Worm (Caenorhabditis elegans): ENCODE results near the gene tsp-20.

tsp-20 gene

ce11 chrX:12033937-12034336, at the start of gene tsp-20:
TSS of gene tsp-20 (minus strand) at chrX:12034037.
- no peak for TF ChIP-seq fax-1 (tag; optimal IDR thresholded peaks at IDR 0.05)
- TF ChIP-seq zip-5 (tag; optimal IDR thresholded peaks at IDR 0.05) = no peak
- no peak for TF ChIP-seq dmd-4 (tag; optimal IDR thresholded peaks at IDR 0.05; ENCODE audit: borderline replicate concordance)
- no peak for TF ChIP-seq odd-2 (tag; optimal IDR thresholded peaks at IDR 0.05)
- TF ChIP-seq ceh-30 (tag; optimal IDR thresholded peaks at IDR 0.05) = no peak
- TF ChIP-seq nhr-232 (tag; optimal IDR thresholded peaks at IDR 0.05) = no peak
- no peak for TF ChIP-seq madf-2 (tag; optimal IDR thresholded peaks at IDR 0.05)
- TF ChIP-seq hlh-13 (GFP tag; optimal IDR thresholded peaks at IDR 0.05) = no peak
- no peak for TF ChIP-seq lim-6 (tag; optimal IDR thresholded peaks at IDR 0.05)
- no peak for TF ChIP-seq pag-3 (tag; optimal IDR thresholded peaks at IDR 0.05; ENCODE audit: borderline replicate concordance)
- TF ChIP-seq mec-3 (tag; optimal IDR thresholded peaks at IDR 0.05; ENCODE audit: borderline replicate concordance) = no peak
- no peak for TF ChIP-seq fkh-6 (tag; optimal IDR thresholded peaks at IDR 0.05)
- no peak for TF ChIP-seq ref-2 (tag; optimal IDR thresholded peaks at IDR 0.05)
- TF ChIP-seq C08G9.2 (tag; optimal IDR thresholded peaks at IDR 0.05) = no peak
- TF ChIP-seq hlh-15 (tag; optimal IDR thresholded peaks at IDR 0.05) = no peak
- no peak for TF ChIP-seq pax-1 (tag; optimal IDR thresholded peaks at IDR 0.05)

DNA sequence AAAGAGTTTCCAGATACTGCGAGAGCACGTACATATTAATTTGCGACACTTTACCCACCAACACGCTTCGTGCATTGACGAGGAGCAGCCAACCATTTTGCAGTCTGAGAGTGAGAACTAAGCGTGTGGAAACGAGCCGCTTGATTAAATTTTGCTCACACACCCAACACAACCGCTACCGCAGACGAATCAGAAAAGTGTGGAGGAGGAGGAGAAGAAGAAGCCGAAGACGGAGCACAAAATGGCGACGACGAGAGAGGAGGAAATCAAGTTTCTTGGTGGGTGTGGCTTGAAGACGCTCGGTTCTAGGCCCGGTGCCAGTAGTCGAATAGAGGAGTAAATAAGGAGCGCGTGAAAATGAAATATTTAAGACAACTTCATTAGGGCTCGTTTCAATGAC, 49.0 kb upstream of the tsp-20 start:
- TF ChIP-seq ama-1 (optimal IDR thresholded peaks at IDR 0.05) (no peak), ceh-6 (GFP tag; optimal IDR thresholded peaks at IDR 0.05) (no peak), hlh-15 (tag; optimal IDR thresholded peaks at IDR 0.05) (no peak), hlh-8 (tag; optimal IDR thresholded peaks at IDR 0.05) (no peak), hlh-6 (tag; optimal IDR thresholded peaks at IDR 0.05) (no peak), ceh-31 (tag; optimal IDR thresholded peaks at IDR 0.05) (peak; percentile 40), zip-5 (tag; optimal IDR thresholded peaks at IDR 0.05) (no peak), nfya-1 (tag; optimal IDR thresholded peaks at IDR 0.05) (peak; percentile 50), pat-9 (tag; optimal IDR thresholded peaks at IDR 0.05) (no peak), elt-4 (tag; optimal IDR thresholded peaks at IDR 0.05) (peak; percentile 23), unc-42 (tag; optimal IDR thresholded peaks at IDR 0.05) (peak; percentile 99), ceh-48 (tag; optimal IDR thresholded peaks at IDR 0.05) (no peak), nhr-232 (tag; optimal IDR thresholded peaks at IDR 0.05) (no peak), lin-11 (tag; optimal IDR thresholded peaks at IDR 0.05) (no peak), dve-1 (tag; optimal IDR thresholded peaks at IDR 0.05) (no peak), che-1 (tag; optimal IDR thresholded peaks at IDR 0.05) (no peak), unc-55 (GFP tag; optimal IDR thresholded peaks at IDR 0.05) (no peak), ets-4 (tag; optimal IDR thresholded peaks at IDR 0.05) (no peak), ceh-14 (tag; optimal IDR thresholded peaks at IDR 0.05) (peak; percentile 86), C38D4.7 (GFP tag; optimal IDR thresholded peaks at IDR 0.05) (no peak), ceh-18 (tag; optimal IDR thresholded peaks at IDR 0.05) (no peak), F13H6.1 (tag; optimal IDR thresholded peaks at IDR 0.05) (no peak), fax-1 (tag; optimal IDR thresholded peaks at IDR 0.05) (no peak), ahr-1 (tag; optimal IDR thresholded peaks at IDR 0.05) (no peak)

DNA sequence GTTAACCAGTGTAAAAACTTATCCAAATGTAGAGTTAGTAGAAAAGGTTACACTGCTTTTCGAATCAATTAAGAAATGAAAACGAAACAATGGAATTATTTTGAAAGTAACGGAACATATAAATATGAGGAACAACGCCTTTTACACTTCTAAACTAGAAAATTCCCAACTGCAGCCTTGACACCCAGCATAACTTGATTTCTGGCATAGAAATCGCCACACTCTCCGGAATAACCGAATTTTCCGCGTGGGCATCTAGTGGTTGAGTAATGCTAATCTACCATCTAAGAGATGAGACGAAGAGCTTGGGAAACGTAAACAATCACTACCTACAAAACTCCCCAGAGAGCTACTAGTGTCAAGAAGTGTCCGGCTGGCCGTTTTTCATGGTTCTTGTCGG, 47.4 kb upstream of the tsp-20 start:
- TF ChIP-seq fax-1 (tag; optimal IDR thresholded peaks at IDR 0.05) = no peak
- TF ChIP-seq ref-2 (tag; optimal IDR thresholded peaks at IDR 0.05) = no peak
- TF ChIP-seq unc-42 (tag; optimal IDR thresholded peaks at IDR 0.05) = peak; percentile 66
- TF ChIP-seq dve-1 (tag; optimal IDR thresholded peaks at IDR 0.05) = no peak
- no peak for TF ChIP-seq mec-3 (tag; optimal IDR thresholded peaks at IDR 0.05; ENCODE audit: borderline replicate concordance)

DNA sequence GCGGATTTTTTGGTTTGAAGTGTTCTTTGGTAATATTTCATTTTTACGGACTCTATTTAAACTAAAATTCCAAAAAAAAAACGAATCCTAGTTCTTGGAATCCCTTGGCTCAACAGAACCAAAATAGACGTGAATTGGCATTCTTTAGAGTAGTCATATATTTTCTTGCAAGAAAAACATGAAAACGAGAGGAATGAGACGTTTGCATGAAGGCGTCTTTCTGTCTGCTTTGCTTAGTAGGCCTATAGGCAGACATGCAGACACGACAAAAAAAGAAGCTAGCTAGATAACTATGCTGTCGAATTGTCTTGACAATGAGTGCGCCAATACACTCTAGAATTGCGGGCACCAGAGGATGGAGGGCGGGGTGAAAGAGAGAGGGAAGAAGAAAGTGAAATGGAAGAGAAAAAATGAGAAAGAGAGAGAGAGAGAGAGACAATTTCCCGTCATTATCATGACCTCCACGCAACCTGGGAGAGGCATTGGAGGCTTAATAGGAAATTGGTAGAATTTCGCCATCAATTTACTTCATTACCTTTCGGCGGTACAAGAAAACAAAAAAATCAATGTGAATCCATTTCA, 46.8 kb upstream of the tsp-20 start:
- peak; percentile 3 for TF ChIP-seq nfya-1 (tag; optimal IDR thresholded peaks at IDR 0.05)
- peak; percentile 40 for TF ChIP-seq ceh-31 (tag; optimal IDR thresholded peaks at IDR 0.05)
- TF ChIP-seq F13H6.1 (tag; optimal IDR thresholded peaks at IDR 0.05) = no peak
